Fruit fly (Drosophila melanogaster) whole organism, prepupa: ENCODE results near the gene Cad88C.

Source experiments
- Blimp-1 ChIP-seq: fragments of 200-800 bp; sonication (Bioruptor generic); optimal IDR thresholded peaks from 3 replicates; lab custom pipeline; 2017; ENCODE audit warnings: missing biosample characterization, missing genetic modification characterization, mild to moderate bottlenecking, moderate library complexity, missing genetic modification reagents
- CG10669 ChIP-seq: fragments of 200-800 bp; sonication (Bioruptor generic); optimal IDR thresholded peaks from 3 replicates; lab custom pipeline; 2018; ENCODE audit warnings: missing biosample characterization, mild to moderate bottlenecking, missing genetic modification characterization, moderate library complexity
- CG11294 ChIP-seq: fragments of 200-800 bp; sonication (Bioruptor generic); IDR thresholded peaks from 2 replicates; pipeline ENCODE4 v1.3.6; 2022; ENCODE audit warnings: missing biosample characterization, missing genetic modification characterization
- CG11762 ChIP-seq: fragments of 200-800 bp; sonication (Bioruptor generic); optimal IDR thresholded peaks from 3 replicates; lab custom pipeline; 2016; ENCODE audit warnings: missing biosample characterization, missing genetic modification characterization; ENCODE audit not compliant: insufficient read depth
- CG11902 ChIP-seq: fragments of 200-800 bp; sonication (Bioruptor generic); optimal IDR thresholded peaks from 3 replicates; lab custom pipeline; 2016; ENCODE audit warnings: missing biosample characterization, missing genetic modification characterization
- CG15336 ChIP-seq: fragments of 200-800 bp; sonication (Bioruptor generic); IDR thresholded peaks from 2 replicates; pipeline ENCODE4 v1.3.6; 2022; ENCODE audit warnings: missing biosample characterization, missing genetic modification characterization
- CG1621 ChIP-seq: fragments of 200-800 bp; sonication (Bioruptor generic); optimal IDR thresholded peaks from 3 replicates; lab custom pipeline; 2018; ENCODE audit warnings: missing biosample characterization, mild to moderate bottlenecking, missing genetic modification characterization
- CG16779 ChIP-seq: fragments of 200-800 bp; sonication (Bioruptor generic); optimal IDR thresholded peaks from 3 replicates; lab custom pipeline; 2017; ENCODE audit warnings: missing biosample characterization, mild to moderate bottlenecking, missing genetic modification characterization
- CG32006 ChIP-seq: fragments of 200-800 bp; sonication (Bioruptor generic); optimal IDR thresholded peaks from 3 replicates; lab custom pipeline; 2017; ENCODE audit warnings: missing biosample characterization, mild to moderate bottlenecking, missing genetic modification characterization
- CG34406 ChIP-seq: fragments of 200-800 bp; sonication (Bioruptor generic); optimal IDR thresholded peaks from 3 replicates; lab custom pipeline; 2016; ENCODE audit warnings: missing biosample characterization, missing genetic modification characterization
- CG3919 ChIP-seq: fragments of 200-800 bp; sonication (Bioruptor generic); optimal IDR thresholded peaks from 3 replicates; lab custom pipeline; 2016; ENCODE audit warnings: missing biosample characterization, missing genetic modification characterization
- CG4318 ChIP-seq: fragments of 200-800 bp; sonication (Bioruptor generic); optimal IDR thresholded peaks from 3 replicates; lab custom pipeline; 2017; ENCODE audit warnings: missing biosample characterization, mild to moderate bottlenecking, missing genetic modification characterization
- CG6163 ChIP-seq: fragments of 200-800 bp; sonication (Bioruptor generic); IDR thresholded peaks from 3 replicates; pipeline ENCODE4 v1.3.6; 2022; ENCODE audit warnings: missing biosample characterization, missing genetic modification characterization
- CG6276 ChIP-seq: fragments of 200-800 bp; sonication (Bioruptor generic); optimal IDR thresholded peaks from 2 replicates; lab custom pipeline; 2017; ENCODE audit warnings: missing biosample characterization, mild to moderate bottlenecking, missing genetic modification characterization
- CG6808 ChIP-seq: fragments of 200-800 bp; sonication (Bioruptor generic); optimal IDR thresholded peaks from 3 replicates; lab custom pipeline; 2017; ENCODE audit warnings: missing biosample characterization, missing genetic modification characterization, mild to moderate bottlenecking, moderate library complexity, missing genetic modification reagents
- CG6854 ChIP-seq: fragments of 200-800 bp; sonication (Bioruptor generic); optimal IDR thresholded peaks from 2 replicates; lab custom pipeline; 2017; ENCODE audit warnings: missing biosample characterization, mild to moderate bottlenecking, missing genetic modification characterization
- CG7368 ChIP-seq: fragments of 200-800 bp; sonication (Bioruptor generic); optimal IDR thresholded peaks from 3 replicates; lab custom pipeline; 2016; ENCODE audit warnings: missing biosample characterization, missing genetic modification characterization
- CG8119 ChIP-seq: fragments of 200-800 bp; sonication (Bioruptor generic); IDR thresholded peaks from 3 replicates; pipeline ENCODE4 v1.3.6; 2022; ENCODE audit warnings: missing biosample characterization, missing genetic modification characterization
- CG8319 ChIP-seq: fragments of 200-800 bp; sonication (Bioruptor generic); optimal IDR thresholded peaks from 3 replicates; lab custom pipeline; 2016; ENCODE audit warnings: missing biosample characterization, missing genetic modification characterization
- CG9139 ChIP-seq: fragments of 200-800 bp; sonication (Bioruptor generic); optimal IDR thresholded peaks from 3 replicates; lab custom pipeline; 2017; ENCODE audit warnings: missing biosample characterization, mild to moderate bottlenecking, missing genetic modification characterization
- Eip75B ChIP-seq: fragments of 200-800 bp; sonication (Bioruptor generic); optimal IDR thresholded peaks from 3 replicates; lab custom pipeline; 2016; ENCODE audit warnings: missing biosample characterization, missing genetic modification characterization
- Eip78C ChIP-seq: fragments of 200-800 bp; sonication (Bioruptor generic); peaks from one replicate; lab custom pipeline; 2016; ENCODE audit warnings: missing biosample characterization, missing genetic modification characterization
- Ets21C ChIP-seq: fragments of 200-800 bp; sonication (Bioruptor generic); optimal IDR thresholded peaks from 3 replicates; lab custom pipeline; 2016; ENCODE audit warnings: missing biosample characterization, missing genetic modification characterization
- Ets96B ChIP-seq: fragments of 200-800 bp; optimal IDR thresholded peaks from 2 replicates; lab custom pipeline; 2019; ENCODE audit warnings: missing biosample characterization, mild to moderate bottlenecking, missing genetic modification characterization, moderate library complexity
- Gug ChIP-seq: fragments of 200-800 bp; sonication (Bioruptor generic); IDR thresholded peaks from 2 replicates; pipeline ENCODE4 v1.3.6; 2022; ENCODE audit warnings: missing biosample characterization, missing genetic modification characterization
- Hr38 ChIP-seq: sonication (Bioruptor generic); optimal IDR thresholded peaks from 2 replicates; lab custom pipeline; 2016; ENCODE audit warnings: missing biosample characterization, missing genetic modification characterization
- Hr39 ChIP-seq: fragments of 200-800 bp; sonication (Bioruptor generic); optimal IDR thresholded peaks from 2 replicates; lab custom pipeline; 2016; ENCODE audit warnings: missing biosample characterization, missing genetic modification characterization
- Lpt ChIP-seq: fragments of 200-800 bp; sonication (Bioruptor generic); optimal IDR thresholded peaks from 3 replicates; lab custom pipeline; 2016; ENCODE audit warnings: missing biosample characterization, missing genetic modification characterization
- Met ChIP-seq: fragments of 200-800 bp; sonication (Bioruptor generic); optimal IDR thresholded peaks from 3 replicates; lab custom pipeline; 2016; ENCODE audit warnings: missing biosample characterization, missing genetic modification characterization
- OdsH ChIP-seq: fragments of 200-800 bp; sonication (Bioruptor generic); optimal IDR thresholded peaks from 3 replicates; lab custom pipeline; 2016; ENCODE audit warnings: missing biosample characterization, missing genetic modification characterization
- Smox ChIP-seq: fragments of 200-800 bp; sonication (Bioruptor generic); optimal IDR thresholded peaks from 3 replicates; lab custom pipeline; 2016; ENCODE audit warnings: missing biosample characterization, missing genetic modification characterization
- Sox102F ChIP-seq: fragments of 200-800 bp; sonication (Bioruptor generic); optimal IDR thresholded peaks from 2 replicates; lab custom pipeline; 2016; ENCODE audit warnings: missing biosample characterization, mild to moderate bottlenecking, missing genetic modification characterization
- Sox14 ChIP-seq: fragments of 200-800 bp; sonication (Bioruptor generic); optimal IDR thresholded peaks from 3 replicates; lab custom pipeline; 2016; ENCODE audit warnings: missing biosample characterization, missing genetic modification characterization
- Sox15 ChIP-seq: fragments of 200-800 bp; sonication (Bioruptor generic); optimal IDR thresholded peaks from 3 replicates; lab custom pipeline; 2016; ENCODE audit warnings: missing biosample characterization, missing genetic modification characterization
- achi ChIP-seq: fragments of 200-800 bp; sonication (Bioruptor generic); optimal IDR thresholded peaks from 3 replicates; lab custom pipeline; 2016; ENCODE audit warnings: missing biosample characterization, missing genetic modification characterization
- dac ChIP-seq: fragments of 200-800 bp; sonication (Bioruptor generic); optimal IDR thresholded peaks from 2 replicates; lab custom pipeline; 2017; ENCODE audit warnings: missing biosample characterization, mild to moderate bottlenecking, missing genetic modification characterization
- dsx ChIP-seq: fragments of 200-800 bp; optimal IDR thresholded peaks from 3 replicates; lab custom pipeline; 2019; ENCODE audit warnings: missing biosample characterization, mild to moderate bottlenecking, missing genetic modification characterization, moderate library complexity; ENCODE audit not compliant: poor library complexity, severe bottlenecking
- eg ChIP-seq: fragments of 200-800 bp; sonication (Bioruptor generic); IDR thresholded peaks from 3 replicates; pipeline ENCODE4 v1.3.6; 2022; ENCODE audit warnings: missing biosample characterization, missing genetic modification characterization
- fd59A ChIP-seq: fragments of 200-800 bp; sonication (Bioruptor generic); optimal IDR thresholded peaks from 2 replicates; lab custom pipeline; 2017; ENCODE audit warnings: missing biosample characterization, mild to moderate bottlenecking, missing genetic modification characterization, missing genetic modification reagents
- fd85E ChIP-seq: fragments of 200-800 bp; sonication (Bioruptor generic); optimal IDR thresholded peaks from 3 replicates; lab custom pipeline; 2016; ENCODE audit warnings: missing biosample characterization, missing genetic modification characterization
- fkh ChIP-seq: fragments of 200-800 bp; sonication (Bioruptor generic); optimal IDR thresholded peaks from 3 replicates; lab custom pipeline; 2017; ENCODE audit warnings: missing biosample characterization, mild to moderate bottlenecking, missing genetic modification characterization, moderate library complexity
- lz ChIP-seq: fragments of 200-800 bp; sonication (Bioruptor generic); optimal IDR thresholded peaks from 3 replicates; lab custom pipeline; 2016; ENCODE audit warnings: missing biosample characterization, missing genetic modification characterization
- net ChIP-seq: fragments of 200-800 bp; sonication (Bioruptor generic); optimal IDR thresholded peaks from 3 replicates; lab custom pipeline; 2016; ENCODE audit warnings: missing biosample characterization, missing genetic modification characterization
- pdm3 ChIP-seq: fragments of 200-800 bp; sonication (Bioruptor generic); optimal IDR thresholded peaks from 3 replicates; lab custom pipeline; 2016; ENCODE audit warnings: missing biosample characterization, missing genetic modification characterization
- salr ChIP-seq, 2 experiments: fragments of 200-800 bp; sonication (Bioruptor generic); optimal IDR thresholded peaks; 3 replicates each; lab custom pipeline; 2016 to 2018; ENCODE audit warnings: missing biosample characterization in 2 of 2, missing genetic modification characterization in 2 of 2, mild to moderate bottlenecking in 1 of 2
- spab ChIP-seq: fragments of 200-800 bp; sonication (Bioruptor generic); optimal IDR thresholded peaks from 2 replicates; lab custom pipeline; 2017; ENCODE audit warnings: missing biosample characterization, mild to moderate bottlenecking, missing genetic modification characterization, missing genetic modification reagents
- topi ChIP-seq: fragments of 200-800 bp; sonication (Bioruptor generic); optimal IDR thresholded peaks from 3 replicates; lab custom pipeline; 2016; ENCODE audit warnings: missing biosample characterization, missing genetic modification characterization

The Cad88C gene

DNA sequence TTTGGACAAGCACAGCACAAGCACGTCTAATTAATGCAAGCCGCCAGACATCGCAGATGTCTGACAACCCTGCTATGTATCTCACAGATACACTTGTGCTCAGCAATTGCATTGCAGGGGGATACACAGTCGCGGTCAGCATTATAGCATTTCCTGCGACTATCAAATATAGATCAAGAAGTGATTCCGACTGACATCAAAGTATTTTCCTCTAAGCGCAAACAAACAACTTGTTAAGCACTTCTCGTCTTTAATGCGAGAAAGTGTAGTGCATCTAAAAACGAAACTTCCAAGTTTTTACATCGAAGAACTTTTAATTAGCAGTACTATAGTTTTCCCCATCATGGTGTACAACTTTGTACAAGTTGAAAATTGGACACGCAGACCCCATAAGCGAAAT lies 42.6 kb downstream of the Cad88C start (continued):
- TF ChIP-seq CG1621 (peak; percentile 65), spab (GFP tag; lab: Kevin White, UChicago) (peak; percentile 55), OdsH (GFP tag; lab: Kevin White, UChicago) (peak; percentile 50), Sox102F (GFP tag; lab: Kevin White, UChicago) (no peak), Hr39 (GFP tag; lab: Kevin White, UChicago) (no peak), CG9139 (GFP tag; lab: Kevin White, UChicago) (no peak), dsx (GFP tag; lab: Kevin White, UChicago) (peak; percentile 93), CG7368 (GFP tag; lab: Kevin White, UChicago) (peak; percentile 35), Sox15 (GFP tag; lab: Kevin White, UChicago) (peak; percentile 28), CG8319 (GFP tag; lab: Kevin White, UChicago) (no peak), Met (GFP tag; lab: Kevin White, UChicago) (no peak), Lpt (GFP tag; lab: Kevin White, UChicago) (no peak), Blimp-1 (GFP tag; lab: Kevin White, UChicago) (no peak), CG32006 (GFP tag; lab: Kevin White, UChicago) (no peak), CG6854 (no peak), Eip75B (GFP tag; lab: Kevin White, UChicago) (no peak), fkh (GFP tag; lab: Kevin White, UChicago) (no peak), fd59A (GFP tag; lab: Kevin White, UChicago) (peak; percentile 43)

DNA sequence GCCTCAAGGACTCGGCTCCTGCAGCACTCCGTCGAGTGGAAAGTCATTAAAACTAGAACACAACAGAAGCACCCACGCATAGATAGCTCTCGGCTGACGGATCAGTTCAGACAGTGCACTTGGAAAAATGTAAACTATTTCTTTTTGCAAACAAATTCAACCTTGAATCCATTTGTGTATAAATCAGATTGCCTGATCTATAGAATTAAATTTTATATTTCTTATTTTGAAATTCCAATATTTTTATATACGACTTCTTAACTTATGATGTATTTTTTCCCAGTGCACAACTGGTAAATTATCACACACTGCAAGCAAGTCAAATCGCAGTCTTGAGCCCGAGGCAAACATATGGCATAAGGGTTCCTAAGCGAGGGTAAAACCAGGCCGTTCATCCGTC lies 44.5 kb downstream of the Cad88C start:
- peak; percentile 53 for TF ChIP-seq CG1621
- TF ChIP-seq CG16779 (tag; lab: Kevin White, UChicago), result peak; percentile 7
- TF ChIP-seq CG10669 (GFP tag; lab: Kevin White, UChicago), result peak; percentile 64
- peak; percentile 71 for TF ChIP-seq CG15336 (GFP tag; lab: Robert Waterston, UW)
- TF ChIP-seq CG4318, result no peak
- TF ChIP-seq OdsH (GFP tag; lab: Kevin White, UChicago), result peak; percentile 62
- peak; percentile 78 for TF ChIP-seq CG6163 (GFP tag; lab: Robert Waterston, UW)
- peak; percentile 19 for TF ChIP-seq fkh (GFP tag; lab: Kevin White, UChicago)
- peak; percentile 82 for TF ChIP-seq eg (GFP tag; lab: Robert Waterston, UW)
- peak; percentile 8 for TF ChIP-seq Ets21C (GFP tag; lab: Kevin White, UChicago)
- TF ChIP-seq salr (GFP tag; optimal IDR thresholded peaks at IDR 0.05; lab: Kevin White, UChicago), result peak; percentile 10 to 32
- TF ChIP-seq Met (GFP tag; lab: Kevin White, UChicago), result peak; percentile 75
- TF ChIP-seq Ets96B, result peak; percentile 70
- peak; percentile 43 for TF ChIP-seq Sox14 (GFP tag; lab: Kevin White, UChicago)
- TF ChIP-seq CG8119 (GFP tag; lab: Robert Waterston, UW), result peak; percentile 74
- TF ChIP-seq CG7368 (GFP tag; lab: Kevin White, UChicago), result peak; percentile 27
- peak; percentile 60 for TF ChIP-seq pdm3 (GFP tag; lab: Kevin White, UChicago)
- TF ChIP-seq achi (GFP tag; lab: Kevin White, UChicago), result peak; percentile 57
- peak; percentile 55 for TF ChIP-seq net (GFP tag; lab: Kevin White, UChicago)
- TF ChIP-seq CG6808 (GFP tag; lab: Kevin White, UChicago), result peak; percentile 31
- peak; percentile 60 for TF ChIP-seq Hr39 (GFP tag; lab: Kevin White, UChicago)
- peak; percentile 58 for TF ChIP-seq CG11294 (GFP tag; lab: Robert Waterston, UW)
- peak; percentile 62 for TF ChIP-seq CG3919 (GFP tag; lab: Kevin White, UChicago)
- TF ChIP-seq dac, result no peak
- TF ChIP-seq Blimp-1 (GFP tag; lab: Kevin White, UChicago), result no peak
- TF ChIP-seq lz (GFP tag; lab: Kevin White, UChicago), result peak; percentile 50
- peak; percentile 55 for TF ChIP-seq CG34406 (GFP tag; lab: Kevin White, UChicago)
- peak; percentile 30 for TF ChIP-seq CG8319 (GFP tag; lab: Kevin White, UChicago)
- TF ChIP-seq Eip75B (GFP tag; lab: Kevin White, UChicago), result peak; percentile 70
- TF ChIP-seq Sox102F (GFP tag; lab: Kevin White, UChicago), result peak; percentile 69
- peak; percentile 32 for TF ChIP-seq fd59A (GFP tag; lab: Kevin White, UChicago)
- TF ChIP-seq spab (GFP tag; lab: Kevin White, UChicago), result peak; percentile 41
- peak; percentile 96 for TF ChIP-seq Eip78C (GFP tag; lab: Kevin White, UChicago)
- no peak for TF ChIP-seq CG11762
- TF ChIP-seq fd85E (GFP tag; lab: Kevin White, UChicago), result no peak
- TF ChIP-seq Smox (GFP tag; lab: Kevin White, UChicago), result peak; percentile 66
- TF ChIP-seq CG11902, result peak; percentile 22
- peak; percentile 77 for TF ChIP-seq topi (GFP tag; lab: Kevin White, UChicago)
- TF ChIP-seq Gug (GFP tag; lab: Robert Waterston, UW), result peak; percentile 59
- no peak for TF ChIP-seq Hr38 (GFP tag; lab: Kevin White, UChicago)
- no peak for TF ChIP-seq CG6854
- TF ChIP-seq dsx (GFP tag; lab: Kevin White, UChicago), result peak; percentile 62
- peak; percentile 28 for TF ChIP-seq CG6276
